Worm (Caenorhabditis elegans) whole organism, L3 larva: ENCODE data around the gene sri-33.

ENCODE experiments used
- R02D3.7 ChIP-seq: fragments of 150-350 bp; optimal IDR thresholded peaks from 2 replicates; lab custom pipeline; 2014; ENCODE audit warnings: missing biosample characterization, missing genetic modification characterization
- ceh-16 ChIP-seq: sonication (generic microtip); optimal IDR thresholded peaks from 2 replicates; lab custom pipeline; 2017; ENCODE audit warnings: missing biosample characterization, missing genetic modification characterization
- ceh-82 ChIP-seq: fragments of 150-350 bp; optimal IDR thresholded peaks from 2 replicates; lab custom pipeline; 2014; ENCODE audit warnings: missing biosample characterization, missing genetic modification characterization
- daf-12 ChIP-seq: fragments of 150-350 bp; optimal IDR thresholded peaks from 2 replicates; lab custom pipeline; 2014; ENCODE audit warnings: missing biosample characterization, missing genetic modification reagents, missing genetic modification characterization
- egl-27 ChIP-seq: sonication (generic microtip); optimal IDR thresholded peaks from 4 replicates; lab custom pipeline; 2017; ENCODE audit warnings: missing biosample characterization, missing genetic modification reagents, missing genetic modification characterization
- elt-3 ChIP-seq, 3 experiments: fragments of 150-350 bp in 1 of 3; sonication (generic microtip) in 2 of 3; optimal IDR thresholded peaks; 2 replicates in 2 of 3; 4 replicates in 1 of 3; lab custom pipeline; 2014 to 2017; ENCODE audit warnings: missing biosample characterization in 3 of 3, missing genetic modification characterization in 3 of 3
- jun-1 ChIP-seq: fragments of 150-350 bp; optimal IDR thresholded peaks from 2 replicates; lab custom pipeline; 2014; ENCODE audit warnings: missing biosample characterization, missing genetic modification reagents, missing genetic modification characterization
- nhr-12 ChIP-seq: fragments of 150-350 bp; optimal IDR thresholded peaks from 2 replicates; lab custom pipeline; 2014; ENCODE audit warnings: missing biosample characterization, missing genetic modification characterization
- nhr-28 ChIP-seq: fragments of 150-350 bp; optimal IDR thresholded peaks from 2 replicates; lab custom pipeline; 2014; ENCODE audit warnings: missing biosample characterization, missing genetic modification characterization
- nhr-77 ChIP-seq: fragments of 150-350 bp; optimal IDR thresholded peaks from 2 replicates; lab custom pipeline; 2014; ENCODE audit warnings: missing biosample characterization, missing genetic modification characterization
- sea-2 ChIP-seq: fragments of 150-350 bp; sonication (generic microtip); optimal IDR thresholded peaks from 4 replicates; lab custom pipeline; 2014; ENCODE audit warnings: missing biosample characterization, missing genetic modification reagents, missing genetic modification characterization
- snpc-4 ChIP-seq: fragments of 150-350 bp; optimal IDR thresholded peaks from 2 replicates; lab custom pipeline; 2014; ENCODE audit warnings: missing biosample characterization, missing genetic modification characterization
- unc-39 ChIP-seq: sonication (generic microtip); optimal IDR thresholded peaks from 4 replicates; lab custom pipeline; 2017; ENCODE audit warnings: missing biosample characterization, missing genetic modification characterization
- ztf-11 ChIP-seq: fragments of 150-350 bp; optimal IDR thresholded peaks from 2 replicates; lab custom pipeline; 2014; ENCODE audit warnings: missing biosample characterization, missing genetic modification characterization

ce11 chrII:3118907-3119382 is 37.7 kb downstream of the sri-33 start, which contains the start of gene T10D4.6:
- TF ChIP-seq unc-39 (tag; lab: Kevin White, UChicago) (no peak), ceh-16 (tag; lab: Kevin White, UChicago) (no peak), daf-12 (no peak), elt-3 (tag; optimal IDR thresholded peaks at IDR 0.05; lab: Kevin White, UChicago) (no peak), egl-27 (no peak), nhr-12 (tag; lab: Kevin White, UChicago) (no peak), snpc-4 (no peak), nhr-77 (no peak), ceh-82 (tag; lab: Kevin White, UChicago) (no peak), R02D3.7 (tag; lab: Kevin White, UChicago) (no peak), nhr-28 (no peak), ztf-11 (no peak), jun-1 (tag; lab: Kevin White, UChicago) (no peak), sea-2 (GFP tag; lab: Kevin White, UChicago) (no peak)
